Worm (Caenorhabditis elegans): ENCODE results near the gene F58F9.4.

ce11 chrIV:6248486-6248885 is 17.7 kb downstream of the F58F9.4 start, which contains the start of gene acox-3:
- TF ChIP-seq dpl-1 (GFP tag; optimal IDR thresholded peaks at IDR 0.05) (no peak), F49E8.2 (tag; optimal IDR thresholded peaks at IDR 0.05; ENCODE audit: borderline replicate concordance) (no peak), zfp-2 (tag; optimal IDR thresholded peaks at IDR 0.05) (no peak), ama-1 (optimal IDR thresholded peaks at IDR 0.05) (no peak), zip-11 (GFP tag; IDR thresholded peaks at IDR 0.05) (no peak), lin-15B (tag; optimal IDR thresholded peaks at IDR 0.05) (no peak), hlh-11 (tag; optimal IDR thresholded peaks at IDR 0.05) (no peak), pha-4 (GFP tag; IDR thresholded peaks at IDR 0.05) (no peak), pha-4 (tag; optimal IDR thresholded peaks at IDR 0.05) (no peak), jun-1 (tag; optimal IDR thresholded peaks at IDR 0.05) (no peak), dve-1 (tag; optimal IDR thresholded peaks at IDR 0.05; ENCODE audit: insufficient read depth) (peak; percentile 40), daf-16 (GFP tag; optimal IDR thresholded peaks at IDR 0.05) (no peak), daf-16 (tag; optimal IDR thresholded peaks at IDR 0.05) (peak; percentile 88), unc-62 (GFP tag; optimal IDR thresholded peaks at IDR 0.05 in 1 of 2) (no peak), unc-62 (tag; optimal IDR thresholded peaks at IDR 0.05) (no peak), spr-3 (GFP tag; optimal IDR thresholded peaks at IDR 0.05) (no peak), aly-2 (tag; optimal IDR thresholded peaks at IDR 0.05) (no peak)

Data from whole organism, L4 larva.